Worm (Caenorhabditis elegans) whole organism, L1 larva: Measurements from ENCODE around the gene F53F8.5.

Experiments used
- C04F5.9 ChIP-seq: sonication (generic microtip); optimal IDR thresholded peaks from 2 replicates; lab custom pipeline; 2016; ENCODE audit warnings: missing genetic modification characterization, missing compliant biosample characterization
- C16A3.4 ChIP-seq: fragments of 150-350 bp; optimal IDR thresholded peaks from 2 replicates; lab custom pipeline; 2014; ENCODE audit warnings: missing biosample characterization, missing genetic modification characterization
- F16B12.6 ChIP-seq: fragments of 150-350 bp; optimal IDR thresholded peaks from 2 replicates; lab custom pipeline; 2014; ENCODE audit warnings: missing biosample characterization, missing genetic modification characterization
- alr-1 ChIP-seq: fragments of 200-800 bp; sonication (Bioruptor generic); optimal IDR thresholded peaks from 2 replicates; lab custom pipeline; 2018; ENCODE audit warnings: borderline replicate concordance, mild to moderate bottlenecking, missing genetic modification characterization, missing compliant biosample characterization
- aly-2 ChIP-seq: fragments of 150-350 bp; optimal IDR thresholded peaks from 2 replicates; lab custom pipeline; 2014; ENCODE audit warnings: missing biosample characterization, missing genetic modification characterization
- blmp-1 ChIP-seq: fragments of 150-350 bp; optimal IDR thresholded peaks from 2 replicates; lab custom pipeline; 2014; ENCODE audit warnings: missing biosample characterization, missing genetic modification characterization
- ceh-63 ChIP-seq: fragments of 200-800 bp; sonication (Bioruptor generic); optimal IDR thresholded peaks from 2 replicates; lab custom pipeline; 2018; ENCODE audit warnings: mild to moderate bottlenecking, missing genetic modification characterization, missing compliant biosample characterization
- ceh-8 ChIP-seq: fragments of 200-800 bp; sonication (Bioruptor generic); optimal IDR thresholded peaks from 2 replicates; lab custom pipeline; 2018; ENCODE audit warnings: mild to moderate bottlenecking, missing genetic modification characterization, moderate library complexity, missing compliant biosample characterization
- ceh-82 ChIP-seq, 3 experiments: fragments of 150-350 bp in 1 of 3; sonication (generic microtip) in 2 of 3; optimal IDR thresholded peaks; 2 replicates each; lab custom pipeline; 2014 to 2017; ENCODE audit warnings: missing biosample characterization in 3 of 3, missing genetic modification characterization in 3 of 3
- ceh-88 ChIP-seq: fragments of 200-800 bp; sonication (Bioruptor generic); IDR thresholded peaks from 2 replicates; pipeline ENCODE4 v1.3.6; 2022; ENCODE audit warnings: missing genetic modification characterization, missing compliant biosample characterization
- dpl-1 ChIP-seq, 3 experiments: fragments of 150-350 bp in 2 of 3; sonication (generic microtip) in 1 of 3; optimal IDR thresholded peaks; 2 replicates each; lab custom pipeline; 2014 to 2017; ENCODE audit warnings: missing biosample characterization in 3 of 3, missing genetic modification characterization in 3 of 3, missing genetic modification reagents in 3 of 3
- efl-1 ChIP-seq, 4 experiments: fragments of 150-350 bp; optimal IDR thresholded peaks in 3 of 4; peaks in 1 of 4; 1 replicate in 1 of 4; 2 replicates in 3 of 4; lab custom pipeline; 2014; ENCODE audit warnings: missing biosample characterization in 2 of 4, missing genetic modification characterization in 2 of 4, missing genetic modification reagents in 2 of 4
- efl-3 ChIP-seq: fragments of 200-800 bp; sonication (Bioruptor generic); optimal IDR thresholded peaks from 2 replicates; lab custom pipeline; 2018; ENCODE audit warnings: mild to moderate bottlenecking, missing genetic modification characterization, missing compliant biosample characterization
- egl-13 ChIP-seq: sonication (generic microtip); optimal IDR thresholded peaks from 2 replicates; lab custom pipeline; 2016; ENCODE audit warnings: missing genotype, missing genetic modification reagents, missing genetic modification characterization, missing compliant biosample characterization
- elt-3 ChIP-seq, 6 experiments: fragments of 150-350 bp in 1 of 6; sonication (generic microtip); optimal IDR thresholded peaks; 2 replicates each; lab custom pipeline; 2017 to 2018; ENCODE audit warnings: missing biosample characterization in 6 of 6, missing genetic modification characterization in 6 of 6, inconsistent platforms in 1 of 6
- ets-5 ChIP-seq: fragments of 200-800 bp; sonication (Bioruptor generic); IDR thresholded peaks from 2 replicates; pipeline ENCODE4 v1.3.6; 2022; ENCODE audit warnings: missing genetic modification characterization, missing compliant biosample characterization
- fos-1 ChIP-seq: fragments of 150-350 bp; optimal IDR thresholded peaks from 2 replicates; lab custom pipeline; 2014; ENCODE audit warnings: missing biosample characterization, missing genetic modification characterization
- grh-1 ChIP-seq: fragments of 200-800 bp; sonication (Bioruptor generic); IDR thresholded peaks from 2 replicates; pipeline ENCODE4 v1.3.6; 2022; ENCODE audit warnings: missing genetic modification reagents, missing genetic modification characterization, missing compliant biosample characterization
- hlh-17 ChIP-seq: fragments of 200-800 bp; sonication (Bioruptor generic); optimal IDR thresholded peaks from 2 replicates; lab custom pipeline; 2018; ENCODE audit warnings: missing genetic modification characterization, mild to moderate bottlenecking, missing compliant biosample characterization, moderate library complexity, borderline replicate concordance
- irx-1 ChIP-seq: sonication (generic microtip); optimal IDR thresholded peaks from 2 replicates; lab custom pipeline; 2016; ENCODE audit warnings: missing genetic modification characterization, missing compliant biosample characterization
- isw-1 ChIP-seq: fragments of 200-800 bp; sonication (Bioruptor generic); IDR thresholded peaks from 2 replicates; pipeline ENCODE4 v1.3.6; 2022; ENCODE audit warnings: missing genetic modification characterization, missing compliant biosample characterization
- lin-13 ChIP-seq: fragments of 150-350 bp; optimal IDR thresholded peaks from 2 replicates; lab custom pipeline; 2014; ENCODE audit warnings: missing biosample characterization, missing genetic modification reagents, missing genetic modification characterization
- lin-14 ChIP-seq: fragments of 200-800 bp; sonication (Bioruptor generic); optimal IDR thresholded peaks from 2 replicates; lab custom pipeline; 2018; ENCODE audit warnings: mild to moderate bottlenecking, missing genetic modification characterization, moderate library complexity, missing compliant biosample characterization
- lin-15B ChIP-seq: fragments of 150-350 bp; sonication (generic microtip); optimal IDR thresholded peaks from 3 replicates; lab custom pipeline; 2014; ENCODE audit warnings: missing biosample characterization, missing genetic modification characterization
- lin-39 ChIP-seq: fragments of 150-350 bp; optimal IDR thresholded peaks from 2 replicates; lab custom pipeline; 2014; ENCODE audit warnings: missing biosample characterization, missing genetic modification reagents, missing genetic modification characterization
- lsy-2 ChIP-seq, 2 experiments: fragments of 150-350 bp; optimal IDR thresholded peaks; 2 replicates each; lab custom pipeline; 2014; ENCODE audit warnings: missing biosample characterization in 2 of 2, missing genetic modification characterization in 2 of 2
- mep-1 ChIP-seq: fragments of 150-350 bp; optimal IDR thresholded peaks from 2 replicates; lab custom pipeline; 2014; ENCODE audit warnings: missing biosample characterization, missing genetic modification characterization
- nhr-20 ChIP-seq: sonication (generic microtip); optimal IDR thresholded peaks from 2 replicates; lab custom pipeline; 2016; ENCODE audit warnings: mild to moderate bottlenecking, missing genetic modification characterization, missing compliant biosample characterization
- nhr-47 ChIP-seq: sonication (generic microtip); optimal IDR thresholded peaks from 2 replicates; lab custom pipeline; 2016; ENCODE audit warnings: mild to moderate bottlenecking, missing genetic modification characterization, moderate library complexity, missing compliant biosample characterization
- nhr-71 ChIP-seq: sonication (generic microtip); optimal IDR thresholded peaks from 2 replicates; lab custom pipeline; 2016; ENCODE audit warnings: mild to moderate bottlenecking, missing genetic modification characterization, moderate library complexity, missing compliant biosample characterization
- nhr-84 ChIP-seq: sonication (generic microtip); optimal IDR thresholded peaks from 2 replicates; lab custom pipeline; 2017; ENCODE audit warnings: missing biosample characterization, missing genetic modification characterization
- nhr-85 ChIP-seq: sonication (generic microtip); peaks from one replicate; lab custom pipeline; 2016; ENCODE audit warnings: missing genetic modification characterization, inconsistent platforms, missing compliant biosample characterization
- pag-3 ChIP-seq: sonication (generic microtip); optimal IDR thresholded peaks from 2 replicates; lab custom pipeline; 2017; ENCODE audit warnings: missing genetic modification characterization, mild to moderate bottlenecking, missing compliant biosample characterization, antibody characterized with exemption, borderline replicate concordance; ENCODE audit not compliant: insufficient read depth
- skn-1 ChIP-seq: fragments of 150-350 bp; optimal IDR thresholded peaks from 2 replicates; lab custom pipeline; 2014; ENCODE audit warnings: missing biosample characterization, missing genetic modification characterization
- snu-23 ChIP-seq: sonication (generic microtip); optimal IDR thresholded peaks from 2 replicates; lab custom pipeline; 2016; ENCODE audit warnings: missing genetic modification characterization, missing compliant biosample characterization
- sox-4 ChIP-seq: sonication (generic microtip); optimal IDR thresholded peaks from 2 replicates; lab custom pipeline; 2016; ENCODE audit warnings: missing genetic modification characterization, missing compliant biosample characterization
- sptf-1 ChIP-seq: fragments of 150-350 bp; optimal IDR thresholded peaks from 2 replicates; lab custom pipeline; 2014; ENCODE audit warnings: missing biosample characterization, missing genetic modification characterization
- sup-37 ChIP-seq: fragments of 200-800 bp; sonication (Bioruptor generic); optimal IDR thresholded peaks from 2 replicates; lab custom pipeline; 2018; ENCODE audit warnings: mild to moderate bottlenecking, missing genetic modification characterization, missing compliant biosample characterization
- tlp-1 ChIP-seq: fragments of 150-350 bp; optimal IDR thresholded peaks from 2 replicates; lab custom pipeline; 2014; ENCODE audit warnings: missing biosample characterization, missing genetic modification characterization
- xbp-1 ChIP-seq: sonication (generic microtip); optimal IDR thresholded peaks from 2 replicates; lab custom pipeline; 2016; ENCODE audit warnings: missing genetic modification characterization, missing compliant biosample characterization
- zip-4 ChIP-seq: fragments of 200-800 bp; sonication (Bioruptor generic); optimal IDR thresholded peaks from 2 replicates; lab custom pipeline; 2018; ENCODE audit warnings: mild to moderate bottlenecking, missing genetic modification characterization, moderate library complexity, missing compliant biosample characterization

The F53F8.5 gene

DNA sequence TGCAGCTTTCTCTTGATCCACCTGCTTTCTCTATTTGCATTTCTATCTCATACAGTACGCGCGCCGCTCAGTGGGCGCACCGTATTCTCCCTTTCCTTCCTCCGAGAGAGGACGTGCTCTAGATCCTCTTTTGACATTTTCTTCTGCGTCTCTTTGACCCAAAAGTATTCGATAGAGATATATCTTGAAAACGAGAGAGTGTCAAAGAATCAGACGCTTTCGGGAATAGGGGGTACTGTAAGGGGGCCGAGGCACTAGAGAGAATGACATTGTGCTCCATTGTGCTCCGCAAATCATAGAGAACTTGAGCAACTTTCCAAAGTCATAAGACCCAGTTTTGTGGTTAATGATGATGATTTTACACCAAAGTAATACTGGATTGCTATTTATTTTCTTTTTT is 45.2 kb upstream of the F53F8.5 start (continued):
- TF ChIP-seq zip-4 (GFP tag; lab: Kevin White, UChicago) (no peak), efl-3 (no peak), lin-13 (GFP tag; lab: Kevin White, UChicago) (no peak), nhr-84 (tag; lab: Kevin White, UChicago) (no peak), tlp-1 (tag; lab: Kevin White, UChicago) (no peak), irx-1 (tag; lab: Kevin White, UChicago) (no peak), aly-2 (tag; lab: Kevin White, UChicago) (no peak), lin-39 (tag; lab: Kevin White, UChicago) (no peak), sox-4 (tag; lab: Kevin White, UChicago) (no peak), C04F5.9 (tag; lab: Kevin White, UChicago) (no peak), ceh-82 (tag; optimal IDR thresholded peaks at IDR 0.05; lab: Kevin White, UChicago) (no peak), hlh-17 (GFP tag; lab: Kevin White, UChicago) (no peak), lin-14 (GFP tag; lab: Kevin White, UChicago) (peak; percentile 37), pag-3 (tag; lab: Kevin White, UChicago) (no peak), efl-1 (optimal IDR thresholded peaks at IDR 0.05; lab: Kevin White, UChicago) (no peak), efl-1 (GFP tag; optimal IDR thresholded peaks at IDR 0.05 in 1 of 2; lab: Kevin White, UChicago) (no peak)
- TF ChIP-seq, all 84 proteins: peak for 10

DNA sequence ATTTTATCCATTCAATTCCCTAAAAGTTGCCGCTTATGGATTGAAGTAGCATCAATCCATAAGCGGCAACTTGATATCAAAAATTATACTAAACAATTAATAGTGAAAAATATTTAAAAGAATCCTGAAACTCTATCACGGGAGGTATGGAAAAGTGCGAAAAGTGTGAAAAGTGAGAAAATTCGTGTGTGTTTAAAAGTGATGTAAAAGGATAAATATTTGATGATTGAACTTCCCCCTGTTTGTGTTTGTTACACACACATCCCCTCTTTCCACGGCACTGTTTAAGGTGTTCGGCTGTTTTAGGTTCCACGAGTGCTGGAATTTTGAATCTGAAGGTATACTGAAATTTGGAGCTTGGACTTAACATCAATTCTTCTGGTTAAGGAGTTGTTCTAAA is 44.1 kb upstream of the F53F8.5 start:
- TF ChIP-seq ets-5 (GFP tag; lab: Robert Waterston, UW) (no peak), sup-37 (no peak), nhr-47 (tag; lab: Kevin White, UChicago) (no peak), lin-15B (no peak), alr-1 (tag; lab: Kevin White, UChicago) (no peak), F16B12.6 (tag; lab: Kevin White, UChicago) (no peak), isw-1 (GFP tag; lab: Robert Waterston, UW) (no peak), elt-3 (tag; optimal IDR thresholded peaks at IDR 0.05; lab: Kevin White, UChicago) (no peak), egl-13 (tag; lab: Kevin White, UChicago) (no peak), nhr-71 (tag; lab: Kevin White, UChicago) (no peak), nhr-85 (tag; lab: Kevin White, UChicago) (no peak), ceh-82 (tag; optimal IDR thresholded peaks at IDR 0.05; lab: Kevin White, UChicago) (no peak), sptf-1 (tag; lab: Kevin White, UChicago) (no peak), ceh-63 (no peak), ceh-8 (GFP tag; lab: Kevin White, UChicago) (no peak), irx-1 (tag; lab: Kevin White, UChicago) (no peak)

DNA sequence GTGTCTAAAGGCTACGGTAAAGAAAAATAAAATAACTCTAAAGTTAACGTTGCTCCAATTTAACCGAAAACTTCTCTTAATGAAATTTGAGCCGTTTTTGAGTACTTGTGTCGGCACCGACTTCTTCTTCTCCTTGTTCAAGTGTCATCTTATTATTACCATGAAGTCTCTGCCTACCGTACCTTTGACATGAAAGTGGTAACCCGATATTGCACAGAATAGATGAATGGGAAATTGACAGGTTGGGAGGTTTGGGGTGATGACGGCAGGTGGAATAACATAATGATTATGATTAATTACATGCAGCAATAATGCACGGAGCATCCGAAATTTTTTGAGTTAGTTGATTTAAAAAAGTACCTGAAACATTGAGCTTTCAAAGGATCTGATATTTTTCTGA is 43.0 kb upstream of the F53F8.5 start:
- TF ChIP-seq fos-1 (tag; lab: Kevin White, UChicago) (no peak), nhr-20 (no peak), ceh-88 (no peak), lin-15B (no peak), efl-1 (optimal IDR thresholded peaks at IDR 0.05; lab: Kevin White, UChicago) (no peak), efl-1 (GFP tag; optimal IDR thresholded peaks at IDR 0.05 in 1 of 2; lab: Kevin White, UChicago) (peak in 1 of 2 experiments; percentile 72), pag-3 (tag; lab: Kevin White, UChicago) (no peak)

DNA sequence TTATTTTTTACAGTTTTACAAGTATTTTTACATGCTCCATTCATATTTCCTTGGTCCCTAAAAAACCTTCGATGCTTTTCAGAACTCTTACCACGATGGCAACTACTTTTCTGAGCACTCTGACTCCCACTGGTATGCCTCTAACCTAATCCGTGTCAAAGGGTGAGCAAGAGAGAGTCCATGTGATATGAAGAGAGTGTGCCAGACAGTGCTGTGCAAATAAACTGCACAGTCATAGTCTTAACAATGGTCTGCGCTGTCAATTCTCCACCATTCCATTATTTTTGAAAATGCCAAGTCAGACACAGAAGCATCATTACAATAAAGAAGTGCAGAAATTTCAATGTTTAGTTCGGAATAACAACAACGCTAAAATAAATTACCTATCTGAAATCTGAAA is 41.4 kb upstream of the F53F8.5 start:
- TF ChIP-seq F16B12.6 (tag; lab: Kevin White, UChicago) (no peak), efl-1 (optimal IDR thresholded peaks at IDR 0.05; lab: Kevin White, UChicago) (no peak), efl-1 (GFP tag; optimal IDR thresholded peaks at IDR 0.05 in 1 of 2; lab: Kevin White, UChicago) (peak in 1 of 2 experiments; percentile 8)

DNA sequence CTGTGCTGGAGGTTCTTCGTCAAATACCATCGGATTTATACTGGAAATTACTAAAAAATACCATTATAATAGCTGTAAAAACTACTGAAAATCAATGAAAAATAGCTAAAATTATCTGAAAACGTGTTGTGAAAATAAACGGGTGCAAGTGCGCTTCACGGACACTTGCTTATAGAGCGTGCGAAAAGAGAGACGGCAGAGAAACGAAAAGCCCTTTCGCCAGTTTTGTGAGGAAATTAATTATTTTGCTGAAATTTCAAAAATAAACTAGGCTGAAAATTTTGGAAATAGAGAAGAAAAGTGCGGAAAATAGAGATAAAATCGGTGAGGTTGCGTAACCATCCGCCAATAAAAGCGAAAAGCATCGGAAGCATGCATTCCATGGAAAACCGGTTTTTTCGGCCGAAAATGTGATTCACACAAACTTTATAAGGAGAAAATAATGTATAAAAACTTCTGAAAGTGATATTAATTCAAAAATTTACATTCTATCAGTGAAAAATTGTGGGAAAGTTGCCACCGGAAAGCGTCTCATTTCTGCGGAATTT is 40.5 kb upstream of the F53F8.5 start, which contains the start of gene dnj-25:
Gene dnj-25 (minus strand): TSS at position 57 of the 548 bp plus-strand sequence.
- peak; percentile 47 for TF ChIP-seq lin-14 (GFP tag; lab: Kevin White, UChicago)
- TF ChIP-seq nhr-47 (tag; lab: Kevin White, UChicago) = peak; percentile 10
- no peak for TF ChIP-seq sox-4 (tag; lab: Kevin White, UChicago)
- peak in 1 of 3 experiments; percentile 31 for TF ChIP-seq ceh-82 (tag; optimal IDR thresholded peaks at IDR 0.05; lab: Kevin White, UChicago)
- TF ChIP-seq nhr-71 (tag; lab: Kevin White, UChicago) = peak; percentile 35
- peak; percentile 51 for TF ChIP-seq mep-1 (tag; lab: Kevin White, UChicago)
- TF ChIP-seq lsy-2 (tag; optimal IDR thresholded peaks at IDR 0.05; lab: Kevin White, UChicago) = peak; percentile 37 to 52
- peak; percentile 47 for TF ChIP-seq snu-23
- peak; percentile 14 for TF ChIP-seq nhr-20
- peak; percentile 62 for TF ChIP-seq grh-1 (GFP tag; lab: Robert Waterston, UW)
- TF ChIP-seq efl-1 (optimal IDR thresholded peaks at IDR 0.05; lab: Kevin White, UChicago) = peak; percentile 35 to 46
- TF ChIP-seq efl-1 (GFP tag; optimal IDR thresholded peaks at IDR 0.05 in 1 of 2; lab: Kevin White, UChicago) = peak; percentile 31 to 89
- TF ChIP-seq alr-1 (tag; lab: Kevin White, UChicago) = no peak
- TF ChIP-seq dpl-1 (GFP tag; optimal IDR thresholded peaks at IDR 0.05; lab: Kevin White, UChicago) = peak in 1 of 3 experiments; percentile 41
- peak; percentile 7 for TF ChIP-seq C16A3.4
- TF ChIP-seq elt-3 (tag; optimal IDR thresholded peaks at IDR 0.05; lab: Kevin White, UChicago) = no peak
- TF ChIP-seq blmp-1 (tag; lab: Kevin White, UChicago) = peak; percentile 95
- no peak for TF ChIP-seq xbp-1 (tag; lab: Kevin White, UChicago)
- TF ChIP-seq skn-1 (tag; lab: Kevin White, UChicago) = peak; percentile 37
